Fruit fly (Drosophila melanogaster): ENCODE data around the gene CG31267.

CG31267 gene

dm6 chr3R:17126838-17127237 lies 7.2 kb upstream of the CG31267 start, which contains the start of the genes CG17477 and CG31269:
Gene CG17477 (minus strand): TSS chr3R:17126938.
Gene CG31269 (plus strand): TSS chr3R:17127126.
- TF ChIP-seq Sox14 (GFP tag; optimal IDR thresholded peaks at IDR 0.05) (no peak), CG6792 (GFP tag; optimal IDR thresholded peaks at IDR 0.05) (no peak)

- TF ChIP-seq Hr38 (GFP tag; optimal IDR thresholded peaks at IDR 0.05) (no peak), salr (GFP tag; optimal IDR thresholded peaks at IDR 0.05) (no peak)
Measured at dm6 chr3R:17127912-17128311, 6.1 kb upstream of the CG31267 start, which contains the start of gene CG31265. Gene CG31265 (plus strand): TSS chr3R:17128212.

- TF ChIP-seq vri (GFP tag; optimal IDR thresholded peaks at IDR 0.05) (no peak), spab (GFP tag; optimal IDR thresholded peaks at IDR 0.05) (no peak), Lpt (GFP tag; optimal IDR thresholded peaks at IDR 0.05) (no peak), Met (GFP tag; optimal IDR thresholded peaks at IDR 0.05) (no peak), pdm3 (GFP tag; optimal IDR thresholded peaks at IDR 0.05) (no peak), Hr39 (GFP tag; optimal IDR thresholded peaks at IDR 0.05) (no peak), Smox (GFP tag; optimal IDR thresholded peaks at IDR 0.05) (no peak), fkh (GFP tag; optimal IDR thresholded peaks at IDR 0.05) (no peak), CG6854 (GFP tag; optimal IDR thresholded peaks at IDR 0.05) (no peak), CG10669 (GFP tag; optimal IDR thresholded peaks at IDR 0.05) (no peak), Eip78C (GFP tag) (no peak), CG6808 (GFP tag; optimal IDR thresholded peaks at IDR 0.05) (no peak), eg (GFP tag; IDR thresholded peaks at IDR 0.05) (no peak)
Measured at dm6 chr3R:17130326-17130725, 3.7 kb upstream of the CG31267 start, which contains the start of gene CG17475. Gene CG17475 (minus strand): TSS chr3R:17130426.

dm6 chr3R:17132098-17132712 lies 1.8 kb upstream of the CG31267 start, which contains the start of the genes CG4053 and CG31266:
Gene CG4053 (minus strand): TSS chr3R:17132198.
Gene CG31266 (plus strand): TSS chr3R:17132662.
- no peak for TF ChIP-seq Ets21C (GFP tag; optimal IDR thresholded peaks at IDR 0.05)
- TF ChIP-seq Blimp-1 (GFP tag; optimal IDR thresholded peaks at IDR 0.05): no peak
- no peak for TF ChIP-seq topi (GFP tag; optimal IDR thresholded peaks at IDR 0.05)
- no peak for TF ChIP-seq salr (GFP tag; optimal IDR thresholded peaks at IDR 0.05)
- TF ChIP-seq CG6792 (GFP tag; optimal IDR thresholded peaks at IDR 0.05): no peak
- TF ChIP-seq ss (GFP tag; optimal IDR thresholded peaks at IDR 0.05): no peak
- no peak for TF ChIP-seq OdsH (GFP tag; optimal IDR thresholded peaks at IDR 0.05)
- no peak for TF ChIP-seq Hr38 (GFP tag; optimal IDR thresholded peaks at IDR 0.05)
- TF ChIP-seq CG8319 (GFP tag; optimal IDR thresholded peaks at IDR 0.05): no peak
- TF ChIP-seq Sox14 (GFP tag; optimal IDR thresholded peaks at IDR 0.05): no peak

dm6 chr3R:17135747-17136146 lies 1.8 kb downstream of the CG31267 start, which contains the start of gene CG5246:
Gene CG5246 (plus strand): TSS chr3R:17136111.
- TF ChIP-seq CG32006 (GFP tag; optimal IDR thresholded peaks at IDR 0.05) (no peak), esn (GFP tag; optimal IDR thresholded peaks at IDR 0.05) (no peak), CG10631 (GFP tag; optimal IDR thresholded peaks at IDR 0.05) (no peak), CG8632 (GFP tag; optimal IDR thresholded peaks at IDR 0.05) (no peak), acj6 (GFP tag; optimal IDR thresholded peaks at IDR 0.05) (no peak), svp (GFP tag) (peak; percentile 46), eg (GFP tag; IDR thresholded peaks at IDR 0.05) (no peak), pdm3 (GFP tag; optimal IDR thresholded peaks at IDR 0.05) (no peak), vri (GFP tag; optimal IDR thresholded peaks at IDR 0.05) (peak; percentile 45), CG8119 (GFP tag; IDR thresholded peaks at IDR 0.05) (no peak), CG7368 (GFP tag; optimal IDR thresholded peaks at IDR 0.05) (no peak), Blimp-1 (GFP tag; optimal IDR thresholded peaks at IDR 0.05) (no peak)

- TF ChIP-seq Eip75B (GFP tag; optimal IDR thresholded peaks at IDR 0.05) (no peak), esn (GFP tag; optimal IDR thresholded peaks at IDR 0.05) (no peak), Met (GFP tag; optimal IDR thresholded peaks at IDR 0.05) (no peak), salr (GFP tag; optimal IDR thresholded peaks at IDR 0.05) (no peak), CG8119 (GFP tag; IDR thresholded peaks at IDR 0.05) (no peak), lz (GFP tag; optimal IDR thresholded peaks at IDR 0.05) (no peak), CG8319 (GFP tag; optimal IDR thresholded peaks at IDR 0.05) (no peak), CG3919 (GFP tag; optimal IDR thresholded peaks at IDR 0.05) (no peak), CG16779 (tag; optimal IDR thresholded peaks at IDR 0.05) (no peak), dsx (GFP tag; optimal IDR thresholded peaks at IDR 0.05; ENCODE audit: poor library complexity, severe bottlenecking) (no peak), Sox102F (GFP tag; optimal IDR thresholded peaks at IDR 0.05) (no peak), fd85E (GFP tag; optimal IDR thresholded peaks at IDR 0.05) (no peak), Eip78C (GFP tag) (no peak), CG6854 (GFP tag; optimal IDR thresholded peaks at IDR 0.05) (no peak), Sox15 (GFP tag; optimal IDR thresholded peaks at IDR 0.05) (no peak), CG32006 (GFP tag; optimal IDR thresholded peaks at IDR 0.05) (no peak), CG4318 (GFP tag; optimal IDR thresholded peaks at IDR 0.05) (no peak), CG15336 (GFP tag; IDR thresholded peaks at IDR 0.05) (no peak)
Measured at dm6 chr3R:17137593-17137992, 3.6 kb downstream of the CG31267 start, which contains the start of gene CG5255. Gene CG5255 (plus strand): TSS chr3R:17137893.

Data from whole organism, prepupa.